Worm (Caenorhabditis elegans): ENCODE data around the gene F19B10.2.

DNA sequence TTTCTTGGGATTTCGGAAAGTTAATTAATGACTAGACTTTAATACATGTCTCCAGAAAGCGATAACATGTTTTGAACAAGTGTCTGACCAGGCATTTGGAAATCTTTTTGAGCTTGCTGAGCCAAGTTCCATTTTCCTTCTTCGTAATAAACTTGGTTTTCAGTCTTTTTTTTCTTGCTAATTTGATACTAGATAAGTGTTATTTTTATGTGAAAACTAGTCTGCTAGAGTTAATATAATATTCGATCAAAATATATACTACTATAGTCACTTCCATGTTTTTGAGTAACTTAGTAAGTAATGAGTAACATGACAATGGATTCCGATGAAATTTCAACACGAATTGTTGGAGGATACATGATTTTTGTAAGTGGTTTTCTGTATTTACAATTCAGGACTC lies 34.0 kb downstream of the F19B10.2 start, which contains the start of gene srx-110:
- TF ChIP-seq ets-7 (tag; optimal IDR thresholded peaks at IDR 0.05) (no peak), ama-1 (optimal IDR thresholded peaks at IDR 0.05) (no peak), sea-1 (GFP tag; conservative IDR thresholded peaks at IDR 0.05) (no peak), F13C5.2 (tag; optimal IDR thresholded peaks at IDR 0.05) (no peak)
